Fruit fly (Drosophila melanogaster): ENCODE results near the gene Msp300.

The Msp300 gene

DNA sequence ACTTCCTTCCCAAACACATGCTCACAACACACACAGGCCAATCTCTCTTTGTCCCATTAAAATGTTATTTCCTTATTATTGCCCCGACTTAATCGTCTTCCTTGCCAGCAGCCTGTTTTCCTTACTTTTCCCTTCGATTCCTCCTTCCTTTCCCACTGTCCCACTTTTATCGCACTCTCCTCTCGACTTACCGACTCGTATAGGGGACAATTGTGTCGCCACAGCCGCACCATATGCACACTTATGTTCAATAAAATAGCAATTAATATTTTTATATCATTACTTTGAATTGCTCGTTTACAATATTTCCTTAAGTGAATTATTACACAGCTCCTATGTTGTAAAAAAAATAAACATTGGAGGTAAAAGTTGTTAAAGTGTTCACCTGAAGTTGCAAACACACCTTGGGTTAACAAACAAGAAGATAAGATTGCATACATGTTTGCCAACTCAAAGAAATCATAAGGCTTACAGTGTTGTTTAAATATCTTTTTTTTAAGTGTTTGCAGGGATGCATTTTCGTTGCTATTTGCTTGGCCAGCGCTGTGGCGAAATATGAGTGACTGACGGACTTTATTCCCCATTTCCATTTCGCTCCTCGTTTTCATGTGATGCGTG lies 13.7 kb upstream of the Msp300 start (continued):
- TF ChIP-seq CG11695 (GFP tag; IDR thresholded peaks at IDR 0.05) (peak; percentile 84), CG4707 (GFP tag; optimal IDR thresholded peaks at IDR 0.05) (peak; percentile 61), Abd-B (GFP tag; optimal IDR thresholded peaks at IDR 0.05) (peak; percentile 61), CG2120 (GFP tag; optimal IDR thresholded peaks at IDR 0.05) (peak; percentile 70), CG15696 (tag; optimal IDR thresholded peaks at IDR 0.05) (peak; percentile 72), CG14667 (GFP tag; IDR thresholded peaks at IDR 0.05) (peak; percentile 40; the same call in 1 of the 2 replicates), eve (GFP tag; optimal IDR thresholded peaks at IDR 0.05) (peak in 1 of 2 experiments; percentile 95), Hr78 (GFP tag; optimal IDR thresholded peaks at IDR 0.05) (peak in 1 of 2 experiments; percentile 63), Adf1 (GFP tag; IDR thresholded peaks at IDR 0.05) (no peak), Drgx (GFP tag; IDR thresholded peaks at IDR 0.05) (peak; percentile 67), sna (GFP tag; IDR thresholded peaks at IDR 0.05; ENCODE audit: partially characterized antibody) (no peak), E2f1 (GFP tag; IDR thresholded peaks at IDR 0.05) (no peak), CG18599 (GFP tag; optimal IDR thresholded peaks at IDR 0.05) (peak; percentile 89), esg (GFP tag; conservative IDR thresholded peaks at IDR 0.05) (peak; percentile 53; the same call in 1 of the 2 replicates), Atf3 (GFP tag; optimal IDR thresholded peaks at IDR 0.05) (peak; percentile 21), hbn (GFP tag; IDR thresholded peaks at IDR 0.05; ENCODE audit: partially characterized antibody) (no peak), CG18476 (GFP tag; optimal IDR thresholded peaks at IDR 0.05) (peak; percentile 57), CG11085 (GFP tag; IDR thresholded peaks at IDR 0.05) (0 out of 2 replicates have a peak, but pooled peaks have one; percentile 7), CG10274 (GFP tag; optimal IDR thresholded peaks at IDR 0.05) (peak; percentile 96), HLHmδ (GFP tag; optimal IDR thresholded peaks at IDR 0.05) (no peak), CG6272 (GFP tag; IDR thresholded peaks at IDR 0.05) (no peak), CkIIα-i1 (GFP tag; IDR thresholded peaks at IDR 0.05) (no peak), BtbVII (GFP tag; optimal IDR thresholded peaks at IDR 0.05) (peak; percentile 70), CG12744 (GFP tag; optimal IDR thresholded peaks at IDR 0.05) (peak; percentile 53), sqz (GFP tag; optimal IDR thresholded peaks at IDR 0.05) (peak; percentile 60), CG4404 (GFP tag; IDR thresholded peaks at IDR 0.05) (no peak), CG11696 (GFP tag; IDR thresholded peaks at IDR 0.05) (peak; percentile 86), mam (GFP tag; optimal IDR thresholded peaks at IDR 0.05) (peak; percentile 59), Lim3 (GFP tag; IDR thresholded peaks at IDR 0.05) (no peak), Dll (GFP tag; IDR thresholded peaks at IDR 0.05; ENCODE audit: partially characterized antibody) (no peak), CG15601 (tag; optimal IDR thresholded peaks at IDR 0.05) (peak; percentile 77), lilli (GFP tag; optimal IDR thresholded peaks at IDR 0.05) (peak; percentile 78), CG6254 (GFP tag; optimal IDR thresholded peaks at IDR 0.05) (peak; percentile 76), CG7357 (GFP tag; IDR thresholded peaks at IDR 0.05) (peak; percentile 23; the same call in 1 of the 3 replicates), CG3847 (GFP tag; IDR thresholded peaks at IDR 0.05) (peak; percentile 36), Scr (GFP tag; IDR thresholded peaks at IDR 0.05; ENCODE audit: partially characterized antibody) (no peak), hb (GFP tag; IDR thresholded peaks at IDR 0.05; ENCODE audit: partially characterized antibody) (no peak), klu (GFP tag; IDR thresholded peaks at IDR 0.05) (no peak), row (GFP tag; IDR thresholded peaks at IDR 0.05) (peak; percentile 69), zen2 (GFP tag; IDR thresholded peaks at IDR 0.05; ENCODE audit: partially characterized antibody) (no peak), CG43689 (GFP tag; IDR thresholded peaks at IDR 0.05) (peak; percentile 62; the same call in 1 of the 2 replicates), dmrt11E (tag; optimal IDR thresholded peaks at IDR 0.05) (peak; percentile 62), Fer2 (tag; optimal IDR thresholded peaks at IDR 0.05) (peak; percentile 39), ttk (GFP tag; IDR thresholded peaks at IDR 0.05) (peak; percentile 54; the same call in 1 of the 2 replicates), CG16815 (GFP tag; optimal IDR thresholded peaks at IDR 0.05) (peak; percentile 52), ssp (GFP tag; IDR thresholded peaks at IDR 0.05) (no peak; the same call in 1 of the 2 replicates), ind (GFP tag; optimal IDR thresholded peaks at IDR 0.05) (peak; percentile 68), CG6175 (GFP tag; IDR thresholded peaks at IDR 0.05) (no peak), CG3281 (GFP tag; optimal IDR thresholded peaks at IDR 0.05) (peak; percentile 84)

Measured in whole organism, embryonic.